Fruit fly (Drosophila melanogaster) whole organism, prepupa: ENCODE data around the gene Polr2H.

Source experiments
- Blimp-1 ChIP-seq: fragments of 200-800 bp; sonication (Bioruptor generic); optimal IDR thresholded peaks from 3 replicates; lab custom pipeline; 2017; ENCODE audit warnings: missing biosample characterization, missing genetic modification characterization, mild to moderate bottlenecking, moderate library complexity, missing genetic modification reagents
- CG10631 ChIP-seq: fragments of 200-800 bp; sonication (Bioruptor generic); optimal IDR thresholded peaks from 2 replicates; lab custom pipeline; 2016; ENCODE audit warnings: missing biosample characterization, missing genetic modification characterization
- CG10669 ChIP-seq: fragments of 200-800 bp; sonication (Bioruptor generic); optimal IDR thresholded peaks from 3 replicates; lab custom pipeline; 2018; ENCODE audit warnings: missing biosample characterization, mild to moderate bottlenecking, missing genetic modification characterization, moderate library complexity
- CG11762 ChIP-seq: fragments of 200-800 bp; sonication (Bioruptor generic); optimal IDR thresholded peaks from 3 replicates; lab custom pipeline; 2016; ENCODE audit warnings: missing biosample characterization, missing genetic modification characterization; ENCODE audit not compliant: insufficient read depth
- CG11902 ChIP-seq: fragments of 200-800 bp; sonication (Bioruptor generic); optimal IDR thresholded peaks from 3 replicates; lab custom pipeline; 2016; ENCODE audit warnings: missing biosample characterization, missing genetic modification characterization
- CG15336 ChIP-seq: fragments of 200-800 bp; sonication (Bioruptor generic); IDR thresholded peaks from 2 replicates; pipeline ENCODE4 v1.3.6; 2022; ENCODE audit warnings: missing biosample characterization, missing genetic modification characterization
- CG1621 ChIP-seq: fragments of 200-800 bp; sonication (Bioruptor generic); optimal IDR thresholded peaks from 3 replicates; lab custom pipeline; 2018; ENCODE audit warnings: missing biosample characterization, mild to moderate bottlenecking, missing genetic modification characterization
- CG16779 ChIP-seq: fragments of 200-800 bp; sonication (Bioruptor generic); optimal IDR thresholded peaks from 3 replicates; lab custom pipeline; 2017; ENCODE audit warnings: missing biosample characterization, mild to moderate bottlenecking, missing genetic modification characterization
- CG3032 ChIP-seq: fragments of 200-800 bp; optimal IDR thresholded peaks from 2 replicates; lab custom pipeline; 2019; ENCODE audit warnings: missing biosample characterization, mild to moderate bottlenecking, missing genetic modification characterization, moderate library complexity
- CG32006 ChIP-seq: fragments of 200-800 bp; sonication (Bioruptor generic); optimal IDR thresholded peaks from 3 replicates; lab custom pipeline; 2017; ENCODE audit warnings: missing biosample characterization, mild to moderate bottlenecking, missing genetic modification characterization
- CG3919 ChIP-seq: fragments of 200-800 bp; sonication (Bioruptor generic); optimal IDR thresholded peaks from 3 replicates; lab custom pipeline; 2016; ENCODE audit warnings: missing biosample characterization, missing genetic modification characterization
- CG4318 ChIP-seq: fragments of 200-800 bp; sonication (Bioruptor generic); optimal IDR thresholded peaks from 3 replicates; lab custom pipeline; 2017; ENCODE audit warnings: missing biosample characterization, mild to moderate bottlenecking, missing genetic modification characterization
- CG6792 ChIP-seq: fragments of 200-800 bp; sonication (Bioruptor generic); optimal IDR thresholded peaks from 3 replicates; lab custom pipeline; 2016; ENCODE audit warnings: missing biosample characterization, missing genetic modification characterization
- CG6808 ChIP-seq: fragments of 200-800 bp; sonication (Bioruptor generic); optimal IDR thresholded peaks from 3 replicates; lab custom pipeline; 2017; ENCODE audit warnings: missing biosample characterization, missing genetic modification characterization, mild to moderate bottlenecking, moderate library complexity, missing genetic modification reagents
- CG6854 ChIP-seq: fragments of 200-800 bp; sonication (Bioruptor generic); optimal IDR thresholded peaks from 2 replicates; lab custom pipeline; 2017; ENCODE audit warnings: missing biosample characterization, mild to moderate bottlenecking, missing genetic modification characterization
- CG7368 ChIP-seq: fragments of 200-800 bp; sonication (Bioruptor generic); optimal IDR thresholded peaks from 3 replicates; lab custom pipeline; 2016; ENCODE audit warnings: missing biosample characterization, missing genetic modification characterization
- CG8119 ChIP-seq: fragments of 200-800 bp; sonication (Bioruptor generic); IDR thresholded peaks from 3 replicates; pipeline ENCODE4 v1.3.6; 2022; ENCODE audit warnings: missing biosample characterization, missing genetic modification characterization
- CG8319 ChIP-seq: fragments of 200-800 bp; sonication (Bioruptor generic); optimal IDR thresholded peaks from 3 replicates; lab custom pipeline; 2016; ENCODE audit warnings: missing biosample characterization, missing genetic modification characterization
- CG8632 ChIP-seq: fragments of 200-800 bp; sonication (Bioruptor generic); optimal IDR thresholded peaks from 3 replicates; lab custom pipeline; 2016; ENCODE audit warnings: missing biosample characterization, missing genetic modification characterization
- CG9139 ChIP-seq: fragments of 200-800 bp; sonication (Bioruptor generic); optimal IDR thresholded peaks from 3 replicates; lab custom pipeline; 2017; ENCODE audit warnings: missing biosample characterization, mild to moderate bottlenecking, missing genetic modification characterization
- Eip75B ChIP-seq: fragments of 200-800 bp; sonication (Bioruptor generic); optimal IDR thresholded peaks from 3 replicates; lab custom pipeline; 2016; ENCODE audit warnings: missing biosample characterization, missing genetic modification characterization
- Eip78C ChIP-seq: fragments of 200-800 bp; sonication (Bioruptor generic); peaks from one replicate; lab custom pipeline; 2016; ENCODE audit warnings: missing biosample characterization, missing genetic modification characterization
- Ets21C ChIP-seq: fragments of 200-800 bp; sonication (Bioruptor generic); optimal IDR thresholded peaks from 3 replicates; lab custom pipeline; 2016; ENCODE audit warnings: missing biosample characterization, missing genetic modification characterization
- Ets96B ChIP-seq: fragments of 200-800 bp; optimal IDR thresholded peaks from 2 replicates; lab custom pipeline; 2019; ENCODE audit warnings: missing biosample characterization, mild to moderate bottlenecking, missing genetic modification characterization, moderate library complexity
- Gug ChIP-seq: fragments of 200-800 bp; sonication (Bioruptor generic); IDR thresholded peaks from 2 replicates; pipeline ENCODE4 v1.3.6; 2022; ENCODE audit warnings: missing biosample characterization, missing genetic modification characterization
- Hr38 ChIP-seq: sonication (Bioruptor generic); optimal IDR thresholded peaks from 2 replicates; lab custom pipeline; 2016; ENCODE audit warnings: missing biosample characterization, missing genetic modification characterization
- Hr39 ChIP-seq: fragments of 200-800 bp; sonication (Bioruptor generic); optimal IDR thresholded peaks from 2 replicates; lab custom pipeline; 2016; ENCODE audit warnings: missing biosample characterization, missing genetic modification characterization
- Hr4 ChIP-seq: fragments of 200-800 bp; sonication (Bioruptor generic); optimal IDR thresholded peaks from 3 replicates; lab custom pipeline; 2016; ENCODE audit warnings: missing biosample characterization, missing genetic modification characterization
- Met ChIP-seq: fragments of 200-800 bp; sonication (Bioruptor generic); optimal IDR thresholded peaks from 3 replicates; lab custom pipeline; 2016; ENCODE audit warnings: missing biosample characterization, missing genetic modification characterization
- OdsH ChIP-seq: fragments of 200-800 bp; sonication (Bioruptor generic); optimal IDR thresholded peaks from 3 replicates; lab custom pipeline; 2016; ENCODE audit warnings: missing biosample characterization, missing genetic modification characterization
- Smox ChIP-seq: fragments of 200-800 bp; sonication (Bioruptor generic); optimal IDR thresholded peaks from 3 replicates; lab custom pipeline; 2016; ENCODE audit warnings: missing biosample characterization, missing genetic modification characterization
- Sox14 ChIP-seq: fragments of 200-800 bp; sonication (Bioruptor generic); optimal IDR thresholded peaks from 3 replicates; lab custom pipeline; 2016; ENCODE audit warnings: missing biosample characterization, missing genetic modification characterization
- Sox15 ChIP-seq: fragments of 200-800 bp; sonication (Bioruptor generic); optimal IDR thresholded peaks from 3 replicates; lab custom pipeline; 2016; ENCODE audit warnings: missing biosample characterization, missing genetic modification characterization
- dac ChIP-seq: fragments of 200-800 bp; sonication (Bioruptor generic); optimal IDR thresholded peaks from 2 replicates; lab custom pipeline; 2017; ENCODE audit warnings: missing biosample characterization, mild to moderate bottlenecking, missing genetic modification characterization
- dsx ChIP-seq: fragments of 200-800 bp; optimal IDR thresholded peaks from 3 replicates; lab custom pipeline; 2019; ENCODE audit warnings: missing biosample characterization, mild to moderate bottlenecking, missing genetic modification characterization, moderate library complexity; ENCODE audit not compliant: poor library complexity, severe bottlenecking
- esn ChIP-seq: fragments of 200-800 bp; sonication (Bioruptor generic); optimal IDR thresholded peaks from 2 replicates; lab custom pipeline; 2016; ENCODE audit warnings: missing biosample characterization, mild to moderate bottlenecking, missing genetic modification characterization, moderate library complexity
- fd59A ChIP-seq: fragments of 200-800 bp; sonication (Bioruptor generic); optimal IDR thresholded peaks from 2 replicates; lab custom pipeline; 2017; ENCODE audit warnings: missing biosample characterization, mild to moderate bottlenecking, missing genetic modification characterization, missing genetic modification reagents
- fd85E ChIP-seq: fragments of 200-800 bp; sonication (Bioruptor generic); optimal IDR thresholded peaks from 3 replicates; lab custom pipeline; 2016; ENCODE audit warnings: missing biosample characterization, missing genetic modification characterization
- fkh ChIP-seq: fragments of 200-800 bp; sonication (Bioruptor generic); optimal IDR thresholded peaks from 3 replicates; lab custom pipeline; 2017; ENCODE audit warnings: missing biosample characterization, mild to moderate bottlenecking, missing genetic modification characterization, moderate library complexity
- lz ChIP-seq: fragments of 200-800 bp; sonication (Bioruptor generic); optimal IDR thresholded peaks from 3 replicates; lab custom pipeline; 2016; ENCODE audit warnings: missing biosample characterization, missing genetic modification characterization
- net ChIP-seq: fragments of 200-800 bp; sonication (Bioruptor generic); optimal IDR thresholded peaks from 3 replicates; lab custom pipeline; 2016; ENCODE audit warnings: missing biosample characterization, missing genetic modification characterization
- pdm3 ChIP-seq: fragments of 200-800 bp; sonication (Bioruptor generic); optimal IDR thresholded peaks from 3 replicates; lab custom pipeline; 2016; ENCODE audit warnings: missing biosample characterization, missing genetic modification characterization
- salr ChIP-seq, 2 experiments: fragments of 200-800 bp; sonication (Bioruptor generic); optimal IDR thresholded peaks; 3 replicates each; lab custom pipeline; 2016 to 2018; ENCODE audit warnings: missing biosample characterization in 2 of 2, missing genetic modification characterization in 2 of 2, mild to moderate bottlenecking in 1 of 2
- ss ChIP-seq, 2 experiments: fragments of 200-800 bp; sonication (Bioruptor generic); optimal IDR thresholded peaks; 2 replicates in 1 of 2; 3 replicates in 1 of 2; lab custom pipeline; 2017 to 2018; ENCODE audit warnings: mild to moderate bottlenecking in 2 of 2, missing biosample characterization in 2 of 2, missing genetic modification characterization in 2 of 2, moderate library complexity in 1 of 2
- topi ChIP-seq: fragments of 200-800 bp; sonication (Bioruptor generic); optimal IDR thresholded peaks from 3 replicates; lab custom pipeline; 2016; ENCODE audit warnings: missing biosample characterization, missing genetic modification characterization
- vri ChIP-seq: fragments of 200-800 bp; sonication (Bioruptor generic); optimal IDR thresholded peaks from 3 replicates; lab custom pipeline; 2016; ENCODE audit warnings: missing biosample characterization, mild to moderate bottlenecking, missing genetic modification characterization

The Polr2H gene

dm6 chr3L:21733799-21734198 lies 5.1 kb downstream of the Polr2H start, which contains the start of gene CG14573:
Gene CG14573, plus strand, starts transcription at chr3L:21734099.
- TF ChIP-seq CG3032 (no peak), CG6808 (GFP tag; lab: Kevin White, UChicago) (no peak), CG10669 (GFP tag; lab: Kevin White, UChicago) (no peak), Sox14 (no peak), salr (GFP tag; optimal IDR thresholded peaks at IDR 0.05; lab: Kevin White, UChicago) (no peak), net (GFP tag; lab: Kevin White, UChicago) (no peak), Sox15 (GFP tag; lab: Kevin White, UChicago) (no peak), Gug (no peak), dac (GFP tag; lab: Kevin White, UChicago) (no peak), CG11762 (GFP tag; lab: Kevin White, UChicago) (no peak), Ets21C (GFP tag; lab: Kevin White, UChicago) (no peak), CG6854 (GFP tag; lab: Kevin White, UChicago) (no peak), Eip75B (GFP tag; lab: Kevin White, UChicago) (no peak), CG4318 (GFP tag; lab: Kevin White, UChicago) (no peak), Hr39 (no peak), esn (GFP tag; lab: Kevin White, UChicago) (no peak), Hr38 (GFP tag; lab: Kevin White, UChicago) (no peak), CG7368 (GFP tag; lab: Kevin White, UChicago) (no peak)

dm6 chr3L:21738175-21739016 lies 9.7 kb downstream of the Polr2H start, which contains the start of gene CG14567:
Gene CG14567, minus strand, starts transcription at chr3L:21738430.
- TF ChIP-seq OdsH (GFP tag; lab: Kevin White, UChicago), result peak; percentile 68
- TF ChIP-seq topi (GFP tag; lab: Kevin White, UChicago), result peak; percentile 58
- peak; percentile 61 for TF ChIP-seq CG6792 (GFP tag; lab: Kevin White, UChicago)
- TF ChIP-seq Eip75B (GFP tag; lab: Kevin White, UChicago), result peak; percentile 64
- TF ChIP-seq Gug, result peak; percentile 55; the same call in 1 of the 2 replicates
- TF ChIP-seq fd85E (GFP tag; lab: Kevin White, UChicago), result no peak
- TF ChIP-seq CG8632, result peak; percentile 54
- TF ChIP-seq Blimp-1 (GFP tag; lab: Kevin White, UChicago), result peak; percentile 28
- peak; percentile 50 for TF ChIP-seq net (GFP tag; lab: Kevin White, UChicago)
- TF ChIP-seq CG15336 (GFP tag; lab: Robert Waterston, UW), result peak; percentile 74
- peak; percentile 70 for TF ChIP-seq Ets96B (tag; lab: Kevin White, UChicago)
- no peak for TF ChIP-seq CG9139 (GFP tag; lab: Kevin White, UChicago)
- no peak for TF ChIP-seq fd59A (GFP tag; lab: Kevin White, UChicago)
- TF ChIP-seq dac (GFP tag; lab: Kevin White, UChicago), result peak; percentile 3
- peak; percentile 92 for TF ChIP-seq dsx (GFP tag; lab: Kevin White, UChicago)
- peak; percentile 55 for TF ChIP-seq lz (GFP tag; lab: Kevin White, UChicago)
- TF ChIP-seq Met (GFP tag; lab: Kevin White, UChicago), result peak; percentile 57
- TF ChIP-seq CG16779, result peak; percentile 2
- TF ChIP-seq CG8319, result no peak
- peak; percentile 73 for TF ChIP-seq esn (GFP tag; lab: Kevin White, UChicago)
- no peak for TF ChIP-seq CG1621 (tag; lab: Kevin White, UChicago)
- TF ChIP-seq CG11902, result peak; percentile 27
- TF ChIP-seq Hr39, result peak; percentile 69
- no peak for TF ChIP-seq fkh
- peak; percentile 62 for TF ChIP-seq CG3919
- TF ChIP-seq vri (GFP tag; lab: Kevin White, UChicago), result no peak
- peak; percentile 67 for TF ChIP-seq CG8119
- peak in 1 of 2 experiments; percentile 51 for TF ChIP-seq salr (GFP tag; optimal IDR thresholded peaks at IDR 0.05; lab: Kevin White, UChicago)
- TF ChIP-seq ss (GFP tag; optimal IDR thresholded peaks at IDR 0.05; lab: Kevin White, UChicago), result no peak
- peak; percentile 75 for TF ChIP-seq pdm3 (GFP tag; lab: Kevin White, UChicago)
- TF ChIP-seq Sox15 (GFP tag; lab: Kevin White, UChicago), result peak; percentile 41
- TF ChIP-seq Smox (GFP tag; lab: Kevin White, UChicago), result peak; percentile 55
- peak; percentile 37 for TF ChIP-seq Sox14
- TF ChIP-seq Hr4, result peak; percentile 76
- TF ChIP-seq CG10631, result peak; percentile 45
- peak; percentile 93 for TF ChIP-seq Eip78C (GFP tag; lab: Kevin White, UChicago)
- peak; percentile 81 for TF ChIP-seq CG32006
- no peak for TF ChIP-seq CG6854 (GFP tag; lab: Kevin White, UChicago)
